Fruit fly (Drosophila melanogaster): ENCODE data around the gene CG6707.

The CG6707 gene

DNA sequence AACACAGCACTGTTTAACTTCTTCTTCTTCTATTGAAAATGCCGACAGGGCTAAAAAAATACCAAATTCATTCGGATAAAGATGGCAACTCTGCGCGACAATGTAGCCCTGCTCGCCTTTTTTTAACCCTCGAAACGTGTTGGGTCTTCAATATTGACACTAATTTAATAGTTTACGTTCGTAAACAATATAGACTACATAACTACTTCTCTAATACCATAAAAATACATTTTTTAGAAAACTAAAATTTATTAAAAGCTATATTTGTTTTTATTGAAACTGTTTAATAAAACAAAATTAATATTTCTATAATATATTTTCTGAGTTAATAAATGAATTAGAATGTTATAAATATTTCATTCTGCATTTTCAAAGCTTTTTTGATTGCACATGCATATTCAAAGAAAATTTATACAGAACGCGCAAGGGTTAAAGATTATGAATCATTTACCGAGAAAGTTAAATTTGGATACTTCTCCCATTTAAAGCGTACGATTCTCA lies 9.7 kb downstream of the CG6707 start, which contains the start of the genes Taf2 and CalpB (continued):
- TF ChIP-seq Lpt (GFP tag; optimal IDR thresholded peaks at IDR 0.05) (peak; percentile 82), fkh (GFP tag; optimal IDR thresholded peaks at IDR 0.05) (peak; percentile 72), CG10669 (GFP tag; optimal IDR thresholded peaks at IDR 0.05) (peak; percentile 79), Sox102F (GFP tag; optimal IDR thresholded peaks at IDR 0.05) (peak; percentile 23), Ets21C (GFP tag; optimal IDR thresholded peaks at IDR 0.05) (no peak), Sox15 (GFP tag; optimal IDR thresholded peaks at IDR 0.05) (peak; percentile 60), eg (GFP tag; IDR thresholded peaks at IDR 0.05) (peak; percentile 89), achi (GFP tag; optimal IDR thresholded peaks at IDR 0.05) (peak; percentile 83), lz (GFP tag; optimal IDR thresholded peaks at IDR 0.05) (peak; percentile 73), net (GFP tag; optimal IDR thresholded peaks at IDR 0.05) (peak; percentile 72), Ets96B (tag; optimal IDR thresholded peaks at IDR 0.05) (peak; percentile 94), CG6808 (GFP tag; optimal IDR thresholded peaks at IDR 0.05) (peak; percentile 82), Sox14 (GFP tag; optimal IDR thresholded peaks at IDR 0.05) (peak; percentile 53), pdm3 (GFP tag; optimal IDR thresholded peaks at IDR 0.05) (peak; percentile 1), spab (GFP tag; optimal IDR thresholded peaks at IDR 0.05) (peak; percentile 74), salr (GFP tag; optimal IDR thresholded peaks at IDR 0.05) (peak in 1 of 2 experiments; percentile 92), svp (GFP tag) (peak; percentile 80), Hr39 (GFP tag; optimal IDR thresholded peaks at IDR 0.05) (peak; percentile 62), vri (GFP tag; optimal IDR thresholded peaks at IDR 0.05) (no peak), cyc (GFP tag; optimal IDR thresholded peaks at IDR 0.05) (peak; percentile 80), Gug (GFP tag; IDR thresholded peaks at IDR 0.05) (peak; percentile 86), CG8319 (GFP tag; optimal IDR thresholded peaks at IDR 0.05) (peak; percentile 57), CG32006 (GFP tag; optimal IDR thresholded peaks at IDR 0.05) (peak; percentile 86), Hr38 (GFP tag; optimal IDR thresholded peaks at IDR 0.05) (no peak), CG4318 (GFP tag; optimal IDR thresholded peaks at IDR 0.05) (peak; percentile 76), OdsH (GFP tag; optimal IDR thresholded peaks at IDR 0.05) (peak; percentile 82), dac (GFP tag; optimal IDR thresholded peaks at IDR 0.05) (no peak), CG6163 (GFP tag; IDR thresholded peaks at IDR 0.05) (peak; percentile 74; the same call in 2 of the 3 replicates), dsx (GFP tag; optimal IDR thresholded peaks at IDR 0.05; ENCODE audit: poor library complexity, severe bottlenecking) (peak; percentile 89), Met (GFP tag; optimal IDR thresholded peaks at IDR 0.05) (no peak), CG31627 (GFP tag; optimal IDR thresholded peaks at IDR 0.05) (peak; percentile 75), fd59A (GFP tag; optimal IDR thresholded peaks at IDR 0.05) (peak; percentile 19), CG11902 (GFP tag; optimal IDR thresholded peaks at IDR 0.05) (peak; percentile 65), Eip75B (GFP tag; optimal IDR thresholded peaks at IDR 0.05) (no peak), CG3919 (GFP tag; optimal IDR thresholded peaks at IDR 0.05) (peak; percentile 85)

dm6 chr3L:9878685-9879084 lies 19.7 kb downstream of the CG6707 start, which contains the start of gene CG34382:
Gene CG34382 (plus strand): TSS chr3L:9878985.
- TF ChIP-seq achi (GFP tag; optimal IDR thresholded peaks at IDR 0.05) (no peak), CG6163 (GFP tag; IDR thresholded peaks at IDR 0.05) (no peak), Smox (GFP tag; optimal IDR thresholded peaks at IDR 0.05) (no peak), salr (GFP tag; optimal IDR thresholded peaks at IDR 0.05) (no peak), Ets21C (GFP tag; optimal IDR thresholded peaks at IDR 0.05) (no peak), CG34406 (GFP tag; optimal IDR thresholded peaks at IDR 0.05) (no peak), fkh (GFP tag; optimal IDR thresholded peaks at IDR 0.05) (no peak)

DNA sequence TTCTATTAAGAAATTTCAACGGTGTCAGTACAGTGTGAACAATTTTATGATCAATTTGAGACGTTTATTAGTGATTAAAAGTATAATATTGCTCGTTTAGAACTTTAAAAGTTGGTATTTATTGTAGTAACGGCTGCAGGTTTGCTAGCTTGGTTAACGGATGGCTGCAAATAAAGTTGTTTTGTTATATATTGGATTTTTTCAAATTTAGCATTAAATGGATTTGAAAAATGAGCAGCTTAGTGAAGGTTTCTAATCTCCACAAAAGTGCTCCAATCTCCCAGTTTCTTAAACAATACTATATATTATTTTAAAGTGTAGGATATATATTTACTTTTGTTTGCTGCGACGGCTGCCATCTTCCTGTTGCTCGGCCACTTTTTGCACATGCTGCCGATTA lies 26.3 kb downstream of the CG6707 start:
- TF ChIP-seq Hr38 (GFP tag; optimal IDR thresholded peaks at IDR 0.05) (no peak), CG32006 (GFP tag; optimal IDR thresholded peaks at IDR 0.05) (peak; percentile 74), CG3919 (GFP tag; optimal IDR thresholded peaks at IDR 0.05) (peak; percentile 60), fd85E (GFP tag; optimal IDR thresholded peaks at IDR 0.05) (no peak), CG10669 (GFP tag; optimal IDR thresholded peaks at IDR 0.05) (no peak), CG7368 (GFP tag; optimal IDR thresholded peaks at IDR 0.05) (no peak), esn (GFP tag; optimal IDR thresholded peaks at IDR 0.05) (no peak), CG8632 (GFP tag; optimal IDR thresholded peaks at IDR 0.05) (peak; percentile 27), dsx (GFP tag; optimal IDR thresholded peaks at IDR 0.05; ENCODE audit: poor library complexity, severe bottlenecking) (no peak), eg (GFP tag; IDR thresholded peaks at IDR 0.05) (peak; percentile 44; the same call in 1 of the 3 replicates), fd59A (GFP tag; optimal IDR thresholded peaks at IDR 0.05) (no peak), Eip93F (GFP tag; optimal IDR thresholded peaks at IDR 0.05) (no peak), pdm3 (GFP tag; optimal IDR thresholded peaks at IDR 0.05) (no peak), Eip75B (GFP tag; optimal IDR thresholded peaks at IDR 0.05) (no peak), Hr39 (GFP tag; optimal IDR thresholded peaks at IDR 0.05) (no peak), Hr4 (GFP tag; optimal IDR thresholded peaks at IDR 0.05) (peak; percentile 43), CG6854 (GFP tag; optimal IDR thresholded peaks at IDR 0.05) (no peak), OdsH (GFP tag; optimal IDR thresholded peaks at IDR 0.05) (no peak), CG34406 (GFP tag; optimal IDR thresholded peaks at IDR 0.05) (peak; percentile 39), CG8119 (GFP tag; IDR thresholded peaks at IDR 0.05) (peak; percentile 46; the same call in 1 of the 3 replicates), Ets96B (tag; optimal IDR thresholded peaks at IDR 0.05) (peak; percentile 25), CG11902 (GFP tag; optimal IDR thresholded peaks at IDR 0.05) (no peak), dac (GFP tag; optimal IDR thresholded peaks at IDR 0.05) (no peak), CG15336 (GFP tag; IDR thresholded peaks at IDR 0.05) (peak; percentile 48; the same call in 1 of the 2 replicates)
